Worm (Caenorhabditis elegans): Measurements from ENCODE around the gene cgt-3.

DNA sequence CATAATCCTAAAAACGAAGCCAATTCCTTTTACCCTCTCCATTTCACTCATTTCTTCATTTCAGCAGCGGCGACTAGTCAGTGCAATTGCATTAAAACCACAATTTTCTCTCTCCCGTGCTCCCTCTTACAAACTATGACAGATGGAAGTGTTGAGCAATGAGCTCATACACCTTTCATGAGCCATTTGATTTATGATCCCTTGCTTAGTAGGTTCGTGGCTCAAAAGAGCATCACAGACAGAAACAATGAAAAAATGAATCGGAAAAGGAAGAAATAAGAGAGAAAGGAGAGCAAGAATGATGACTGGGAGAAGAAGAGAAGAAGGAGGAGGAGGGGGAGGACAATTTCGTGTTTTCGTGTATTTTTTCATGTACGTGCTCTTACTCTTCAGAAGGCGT lies 39.6 kb upstream of the cgt-3 start:
- TF ChIP-seq sptf-1 (tag; optimal IDR thresholded peaks at IDR 0.05) (no peak), elt-3 (tag; optimal IDR thresholded peaks at IDR 0.05) (no peak), unc-120 (tag; optimal IDR thresholded peaks at IDR 0.05; ENCODE audit: poor library complexity, severe bottlenecking) (no peak), nhr-28 (tag; optimal IDR thresholded peaks at IDR 0.05) (no peak), pha-4 (tag; optimal IDR thresholded peaks at IDR 0.05) (no peak)

All from whole organism, mixed stage, embryonic.